Fruit fly (Drosophila melanogaster): Measurements from ENCODE around the gene Vps36.

Gene Vps36

dm6 chr3L:13486860-13487404, 26.0 kb downstream of the Vps36 start:
- TF ChIP-seq OdsH (GFP tag; optimal IDR thresholded peaks at IDR 0.05) (no peak), Abd-B (GFP tag; optimal IDR thresholded peaks at IDR 0.05) (no peak), N (GFP tag; optimal IDR thresholded peaks at IDR 0.05) (no peak), pan (optimal IDR thresholded peaks at IDR 0.05) (no peak), HLH106 (tag; optimal IDR thresholded peaks at IDR 0.05) (no peak), foxo (GFP tag; optimal IDR thresholded peaks at IDR 0.05) (no peak), Vsx2 (GFP tag; optimal IDR thresholded peaks at IDR 0.05; ENCODE audit: partially characterized antibody) (no peak), usp (GFP tag; optimal IDR thresholded peaks at IDR 0.05) (no peak), lola (GFP tag; optimal IDR thresholded peaks at IDR 0.05) (no peak), dsf (GFP tag; optimal IDR thresholded peaks at IDR 0.05; ENCODE audit: borderline replicate concordance) (no peak), Dif (GFP tag; optimal IDR thresholded peaks at IDR 0.05; ENCODE audit: partially characterized antibody) (no peak), Hr78 (GFP tag; optimal IDR thresholded peaks at IDR 0.05) (no peak), CrebA (GFP tag; optimal IDR thresholded peaks at IDR 0.05; ENCODE audit: borderline replicate concordance) (no peak), psq (GFP tag; optimal IDR thresholded peaks at IDR 0.05) (no peak), br (GFP tag; optimal IDR thresholded peaks at IDR 0.05) (no peak), Hr83 (GFP tag; optimal IDR thresholded peaks at IDR 0.05; ENCODE audit: poor library complexity, severe bottlenecking) (no peak), CG32264 (GFP tag; optimal IDR thresholded peaks at IDR 0.05) (no peak), rgr (GFP tag; optimal IDR thresholded peaks at IDR 0.05) (no peak)

DNA sequence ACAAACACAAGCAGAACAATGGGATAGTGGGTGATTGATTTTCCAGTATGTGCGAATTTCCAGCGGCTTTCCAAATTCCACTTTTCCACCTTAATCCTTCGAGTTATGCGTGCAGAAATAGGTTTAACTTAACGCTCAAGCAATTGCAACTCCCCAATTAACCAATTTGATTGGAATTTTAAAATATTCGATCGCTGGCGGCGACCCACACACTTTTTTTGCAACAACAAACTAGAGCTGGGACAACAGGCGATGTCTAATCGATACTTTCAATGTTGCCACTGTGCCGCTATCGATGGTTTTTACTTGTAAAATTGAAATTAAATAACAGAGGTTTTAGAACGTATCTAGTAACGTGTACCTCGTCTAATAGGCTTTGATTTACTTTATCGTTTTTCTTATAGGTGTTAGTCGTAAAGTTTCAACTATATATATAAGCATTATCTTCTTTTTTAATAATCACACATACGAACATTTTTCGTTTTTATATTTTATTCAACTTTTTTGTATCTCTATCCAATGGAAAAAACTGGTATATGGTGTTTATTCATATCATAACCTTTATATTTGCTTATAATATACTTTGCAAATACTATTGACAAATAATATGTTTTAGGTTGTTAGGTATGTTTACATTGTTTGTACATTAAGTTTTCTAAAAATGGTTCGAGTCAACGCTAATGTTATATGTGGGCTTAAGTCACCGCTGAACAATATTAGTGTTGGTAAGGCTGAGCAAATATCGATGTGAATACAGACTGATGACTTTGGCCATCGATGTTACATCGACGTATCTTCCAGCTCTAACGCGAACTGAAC, 26.7 kb downstream of the Vps36 start, which contains the start of the genes Abp1 and Tgi:
TSS of gene Abp1 (minus strand) at position 240 of the 819 bp plus-strand sequence.
TSS of gene Tgi (plus strand) at position 757 of the 819 bp plus-strand sequence.
- TF ChIP-seq HLH106 (tag; optimal IDR thresholded peaks at IDR 0.05) (no peak), Dfd (GFP tag; optimal IDR thresholded peaks at IDR 0.05) (no peak), brk (GFP tag; optimal IDR thresholded peaks at IDR 0.05) (peak; percentile 52), Jra (GFP tag; optimal IDR thresholded peaks at IDR 0.05) (peak; percentile 55), h (GFP tag; optimal IDR thresholded peaks at IDR 0.05) (peak; percentile 26), CrebA (GFP tag; optimal IDR thresholded peaks at IDR 0.05; ENCODE audit: borderline replicate concordance) (no peak), N (GFP tag; optimal IDR thresholded peaks at IDR 0.05) (no peak), dmrt93B (GFP tag; optimal IDR thresholded peaks at IDR 0.05) (no peak), dsf (GFP tag; optimal IDR thresholded peaks at IDR 0.05; ENCODE audit: borderline replicate concordance) (peak; percentile 11), Rel (GFP tag; optimal IDR thresholded peaks at IDR 0.05) (no peak), Rel (tag; optimal IDR thresholded peaks at IDR 0.05) (peak; percentile 5), tai (GFP tag; optimal IDR thresholded peaks at IDR 0.05) (no peak), fru (GFP tag; optimal IDR thresholded peaks at IDR 0.05) (peak; percentile 3), woc (GFP tag; optimal IDR thresholded peaks at IDR 0.05) (peak; percentile 14), foxo (GFP tag; optimal IDR thresholded peaks at IDR 0.05) (peak in 1 of 2 experiments; percentile 26), rgr (GFP tag; optimal IDR thresholded peaks at IDR 0.05) (peak; percentile 47), Hr83 (GFP tag; optimal IDR thresholded peaks at IDR 0.05; ENCODE audit: poor library complexity, severe bottlenecking) (peak; percentile 61), Sp1 (GFP tag; optimal IDR thresholded peaks at IDR 0.05) (no peak), CG9705 (GFP tag; optimal IDR thresholded peaks at IDR 0.05) (no peak), Myc (optimal IDR thresholded peaks at IDR 0.05) (no peak), Hnf4 (GFP tag; optimal IDR thresholded peaks at IDR 0.05) (peak; percentile 65)

- TF ChIP-seq Rel (GFP tag; optimal IDR thresholded peaks at IDR 0.05) (no peak), Rel (tag; optimal IDR thresholded peaks at IDR 0.05) (peak; percentile 16), Abd-B (GFP tag; optimal IDR thresholded peaks at IDR 0.05) (no peak), Hr83 (GFP tag; optimal IDR thresholded peaks at IDR 0.05; ENCODE audit: poor library complexity, severe bottlenecking) (no peak)
Observed at dm6 chr3L:13480241-13480627, 32.7 kb downstream of the Vps36 start.

DNA sequence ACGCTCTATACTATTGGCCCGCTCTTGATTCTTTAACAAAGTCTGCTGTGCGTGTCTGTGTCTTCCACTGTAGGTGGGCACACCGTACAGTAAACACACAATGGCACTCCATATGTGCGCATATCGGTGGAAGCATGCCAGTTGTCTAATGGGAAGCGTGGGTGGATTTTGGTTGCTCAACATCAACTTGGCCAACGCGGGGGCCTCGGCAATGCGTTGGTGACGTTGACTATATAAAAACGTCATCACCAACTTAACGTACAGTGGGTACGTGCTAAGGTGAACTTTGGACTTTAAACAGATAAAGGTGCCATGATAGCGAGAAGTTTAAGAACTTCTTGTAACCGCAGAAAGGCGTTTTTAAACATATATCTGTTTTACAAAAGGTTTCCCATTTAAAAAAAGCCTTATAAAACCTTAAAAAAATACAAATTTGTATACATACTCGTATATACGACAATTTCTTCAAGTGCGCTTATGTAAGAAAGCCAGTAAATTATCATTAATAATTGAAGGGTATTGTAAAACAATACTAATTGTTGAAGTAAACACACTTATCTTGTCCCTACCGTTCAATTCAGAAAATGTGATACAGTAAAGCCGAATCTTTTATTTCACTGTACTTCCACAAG, 33.2 kb downstream of the Vps36 start:
- no peak for TF ChIP-seq usp (GFP tag; optimal IDR thresholded peaks at IDR 0.05)
- no peak for TF ChIP-seq CG32264 (GFP tag; optimal IDR thresholded peaks at IDR 0.05)
- no peak for TF ChIP-seq jim (GFP tag; optimal IDR thresholded peaks at IDR 0.05)
- no peak for TF ChIP-seq CrebA (GFP tag; optimal IDR thresholded peaks at IDR 0.05; ENCODE audit: borderline replicate concordance)
- no peak for TF ChIP-seq Dfd (GFP tag; optimal IDR thresholded peaks at IDR 0.05)
- peak; percentile 28 for TF ChIP-seq Sp1 (GFP tag; optimal IDR thresholded peaks at IDR 0.05)
- TF ChIP-seq Dif (GFP tag; optimal IDR thresholded peaks at IDR 0.05; ENCODE audit: partially characterized antibody): no peak
- TF ChIP-seq dsf (GFP tag; optimal IDR thresholded peaks at IDR 0.05; ENCODE audit: borderline replicate concordance): no peak
- peak; percentile 46 for TF ChIP-seq woc (GFP tag; optimal IDR thresholded peaks at IDR 0.05)
- TF ChIP-seq sv (GFP tag; optimal IDR thresholded peaks at IDR 0.05): no peak
- no peak for TF ChIP-seq Mio (GFP tag; optimal IDR thresholded peaks at IDR 0.05)
- TF ChIP-seq Hr83 (GFP tag; optimal IDR thresholded peaks at IDR 0.05; ENCODE audit: poor library complexity, severe bottlenecking): no peak
- TF ChIP-seq pan (optimal IDR thresholded peaks at IDR 0.05): no peak
- TF ChIP-seq Abd-B (GFP tag; optimal IDR thresholded peaks at IDR 0.05): no peak
- peak; percentile 15 for TF ChIP-seq br (GFP tag; optimal IDR thresholded peaks at IDR 0.05)
- peak in 1 of 2 experiments; percentile 63 for TF ChIP-seq foxo (GFP tag; optimal IDR thresholded peaks at IDR 0.05)
- TF ChIP-seq brk (GFP tag; optimal IDR thresholded peaks at IDR 0.05): peak; percentile 25
- TF ChIP-seq dmrt93B (GFP tag; optimal IDR thresholded peaks at IDR 0.05): peak; percentile 15
- no peak for TF ChIP-seq OdsH (GFP tag; optimal IDR thresholded peaks at IDR 0.05)
- peak; percentile 29 for TF ChIP-seq CG9705 (GFP tag; optimal IDR thresholded peaks at IDR 0.05)
- TF ChIP-seq rgr (GFP tag; optimal IDR thresholded peaks at IDR 0.05): peak; percentile 58
- TF ChIP-seq Jra (GFP tag; optimal IDR thresholded peaks at IDR 0.05): no peak
- TF ChIP-seq psq (GFP tag; optimal IDR thresholded peaks at IDR 0.05): peak; percentile 27
- peak; percentile 39 for TF ChIP-seq ey (GFP tag; optimal IDR thresholded peaks at IDR 0.05)
- peak; percentile 60 for TF ChIP-seq HLH106 (tag; optimal IDR thresholded peaks at IDR 0.05)
- TF ChIP-seq Vsx2 (GFP tag; optimal IDR thresholded peaks at IDR 0.05; ENCODE audit: partially characterized antibody): no peak
- TF ChIP-seq Hr78 (GFP tag; optimal IDR thresholded peaks at IDR 0.05): no peak
- no peak for TF ChIP-seq GATAd (GFP tag; optimal IDR thresholded peaks at IDR 0.05)

Data from whole organism, wandering third instar larva.